Fruit fly (Drosophila melanogaster): Measurements from ENCODE around the gene Ncoa6.

The Ncoa6 gene

dm6 chr2L:5332574-5332973 lies 6.1 kb upstream of the Ncoa6 start:
- TF ChIP-seq psq (GFP tag; optimal IDR thresholded peaks at IDR 0.05), result no peak
- no peak for TF ChIP-seq Jra (GFP tag; optimal IDR thresholded peaks at IDR 0.05)
- TF ChIP-seq dmrt93B (GFP tag; optimal IDR thresholded peaks at IDR 0.05), result no peak
- no peak for TF ChIP-seq Vsx2 (GFP tag; optimal IDR thresholded peaks at IDR 0.05; ENCODE audit: partially characterized antibody)
- TF ChIP-seq Rel (GFP tag; optimal IDR thresholded peaks at IDR 0.05), result no peak
- no peak for TF ChIP-seq Rel (tag; optimal IDR thresholded peaks at IDR 0.05)
- TF ChIP-seq lola (GFP tag; optimal IDR thresholded peaks at IDR 0.05), result no peak
- TF ChIP-seq Sp1 (GFP tag; optimal IDR thresholded peaks at IDR 0.05), result no peak
- TF ChIP-seq GATAd (GFP tag; optimal IDR thresholded peaks at IDR 0.05), result no peak
- no peak for TF ChIP-seq Mio (GFP tag; optimal IDR thresholded peaks at IDR 0.05)
- TF ChIP-seq usp (GFP tag; optimal IDR thresholded peaks at IDR 0.05), result no peak

- TF ChIP-seq dmrt93B (GFP tag; optimal IDR thresholded peaks at IDR 0.05), result no peak
- no peak for TF ChIP-seq sage (GFP tag; optimal IDR thresholded peaks at IDR 0.05)
- TF ChIP-seq Hr83 (GFP tag; optimal IDR thresholded peaks at IDR 0.05; ENCODE audit: poor library complexity, severe bottlenecking), result no peak
- TF ChIP-seq dsf (GFP tag; optimal IDR thresholded peaks at IDR 0.05; ENCODE audit: borderline replicate concordance), result no peak
- no peak for TF ChIP-seq CG9705 (GFP tag; optimal IDR thresholded peaks at IDR 0.05)
Measured at dm6 chr2L:5329557-5329956, 3.1 kb upstream of the Ncoa6 start, which contains the start of gene TotM. TotM (plus strand) TSS chr2L:5329857.

DNA sequence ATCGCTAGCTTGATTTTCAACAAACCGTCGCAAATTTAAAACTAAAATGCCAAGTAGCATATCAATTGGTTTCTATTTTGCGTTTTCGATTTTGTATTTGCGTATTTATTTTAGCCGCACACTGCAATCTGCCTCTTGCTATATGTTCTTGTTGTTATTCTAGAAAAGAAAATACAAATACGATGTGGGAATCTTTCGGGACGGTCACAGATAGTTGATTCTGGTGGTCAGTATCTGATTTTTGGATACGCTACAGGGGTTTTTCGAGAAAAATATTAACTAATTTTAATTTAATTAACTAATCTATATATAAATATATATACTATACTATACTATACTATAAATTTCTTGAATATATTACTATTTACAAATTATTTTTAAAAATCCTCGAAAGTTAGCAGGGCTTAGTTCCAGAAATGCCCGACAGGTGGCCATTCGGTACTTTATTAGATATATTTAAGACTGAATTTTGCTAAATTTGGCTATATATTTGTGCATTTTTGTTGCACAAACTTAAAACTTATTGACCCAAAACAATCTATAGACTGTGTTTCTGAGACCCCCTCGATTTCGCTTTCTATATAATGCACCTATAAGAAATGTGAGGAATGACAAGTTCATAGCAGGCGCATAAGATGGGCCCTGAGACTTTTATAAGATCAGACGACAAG lies 2.5 kb upstream of the Ncoa6 start, which contains the start of gene CG14022:
TSS of gene CG14022 (minus strand) at position 51 of the 671 bp plus-strand sequence.
- TF ChIP-seq lola (GFP tag; optimal IDR thresholded peaks at IDR 0.05), result no peak
- TF ChIP-seq dmrt93B (GFP tag; optimal IDR thresholded peaks at IDR 0.05), result no peak
- TF ChIP-seq Dif (GFP tag; optimal IDR thresholded peaks at IDR 0.05; ENCODE audit: partially characterized antibody), result no peak
- no peak for TF ChIP-seq Hr83 (GFP tag; optimal IDR thresholded peaks at IDR 0.05; ENCODE audit: poor library complexity, severe bottlenecking)
- no peak for TF ChIP-seq Hnf4 (GFP tag; optimal IDR thresholded peaks at IDR 0.05)
- no peak for TF ChIP-seq dl (GFP tag; optimal IDR thresholded peaks at IDR 0.05; ENCODE audit: insufficient read depth in 1 of 2, partially characterized antibody in 2 of 2)
- no peak for TF ChIP-seq N (GFP tag; optimal IDR thresholded peaks at IDR 0.05)
- TF ChIP-seq Abd-B (GFP tag; optimal IDR thresholded peaks at IDR 0.05), result no peak

- TF ChIP-seq jim (GFP tag; optimal IDR thresholded peaks at IDR 0.05) (no peak), Mio (GFP tag; optimal IDR thresholded peaks at IDR 0.05) (no peak), CG32264 (GFP tag; optimal IDR thresholded peaks at IDR 0.05) (no peak), rgr (GFP tag; optimal IDR thresholded peaks at IDR 0.05) (no peak), lola (GFP tag; optimal IDR thresholded peaks at IDR 0.05) (no peak), sage (GFP tag; optimal IDR thresholded peaks at IDR 0.05) (no peak), Myc (optimal IDR thresholded peaks at IDR 0.05) (no peak), woc (GFP tag; optimal IDR thresholded peaks at IDR 0.05) (no peak), Hnf4 (GFP tag; optimal IDR thresholded peaks at IDR 0.05) (no peak), dsf (GFP tag; optimal IDR thresholded peaks at IDR 0.05; ENCODE audit: borderline replicate concordance) (no peak), HLH106 (tag; optimal IDR thresholded peaks at IDR 0.05) (no peak), brk (GFP tag; optimal IDR thresholded peaks at IDR 0.05) (no peak), tai (GFP tag; optimal IDR thresholded peaks at IDR 0.05) (no peak), Rel (GFP tag; optimal IDR thresholded peaks at IDR 0.05) (no peak), Rel (tag; optimal IDR thresholded peaks at IDR 0.05) (no peak), Abd-B (GFP tag; optimal IDR thresholded peaks at IDR 0.05) (no peak), Sp1 (GFP tag; optimal IDR thresholded peaks at IDR 0.05) (no peak), Dfd (GFP tag; optimal IDR thresholded peaks at IDR 0.05) (no peak), br (GFP tag; optimal IDR thresholded peaks at IDR 0.05) (no peak), Jra (GFP tag; optimal IDR thresholded peaks at IDR 0.05) (no peak), OdsH (GFP tag; optimal IDR thresholded peaks at IDR 0.05) (no peak)
Measured at dm6 chr2L:5327266-5327621, 761 bp upstream of the Ncoa6 start.
